Worm (Caenorhabditis elegans) whole organism, late embryonic: ENCODE data around the gene npr-37.

ENCODE experiments used
- lin-11 ChIP-seq: fragments of 200-800 bp; sonication (Bioruptor generic); optimal IDR thresholded peaks from 2 replicates; lab custom pipeline; 2018; ENCODE audit warnings: mild to moderate bottlenecking, missing genetic modification characterization, missing compliant biosample characterization
- tbx-2 ChIP-seq: sonication (generic microtip); optimal IDR thresholded peaks from 2 replicates; lab custom pipeline; 2016; ENCODE audit warnings: missing genetic modification characterization, missing compliant biosample characterization
- zip-5 ChIP-seq: sonication (generic microtip); optimal IDR thresholded peaks from 2 replicates; lab custom pipeline; 2016; ENCODE audit warnings: missing genetic modification characterization, missing compliant biosample characterization

- TF ChIP-seq tbx-2 (tag; lab: Kevin White, UChicago) (no peak), lin-11 (tag; lab: Kevin White, UChicago) (no peak), zip-5 (no peak)
These were observed 43.4 kb upstream of the npr-37 start, which contains the start of gene W03G1.2 for ce11 chrIV:524352-524751.
